Fruit fly (Drosophila melanogaster) whole organism: Measurements from ENCODE around the gene Tie.

Experiments
- Dll ChIP-seq: fragments of >200 bp; optimal IDR thresholded peaks from 2 replicates; lab custom pipeline; 2017
- EcR ChIP-seq, 2 experiments: fragments of >200 bp; optimal IDR thresholded peaks; 2 replicates each; lab custom pipeline; 2017; ENCODE audit warnings: missing biosample characterization in 2 of 2, missing genetic modification characterization in 2 of 2, missing genetic modification reagents in 2 of 2
- pan ChIP-seq: fragments of >200 bp; optimal IDR thresholded peaks from 2 replicates; lab custom pipeline; 2017
- psq ChIP-seq: fragments of >200 bp; optimal IDR thresholded peaks from 2 replicates; lab custom pipeline; 2017

The Tie gene

dm6 chr3L:4461454-4462045 is 70.4 kb downstream of the Tie start, which contains the start of gene CG15023:
Gene CG15023 (minus strand): TSS chr3L:4461504.
- TF ChIP-seq Dll (lab: Kevin White, UChicago): no peak
- TF ChIP-seq EcR (GFP tag; optimal IDR thresholded peaks at IDR 0.05; lab: Kevin White, UChicago): no peak
- no peak for TF ChIP-seq psq (lab: Kevin White, UChicago)
- TF ChIP-seq pan: no peak
